Worm (Caenorhabditis elegans) whole organism, late embryonic: ENCODE results near the gene Y53F4B.5.

Experiments used
- C08G9.2 ChIP-seq: sonication (generic microtip); optimal IDR thresholded peaks from 2 replicates; lab custom pipeline; 2016; ENCODE audit warnings: mild to moderate bottlenecking, missing genetic modification characterization, moderate library complexity, missing compliant biosample characterization
- K02D7.2 ChIP-seq: sonication (generic microtip); optimal IDR thresholded peaks from 2 replicates; lab custom pipeline; 2017; ENCODE audit warnings: mild to moderate bottlenecking, missing genetic modification characterization, missing compliant biosample characterization
- Y22D7AL.16 ChIP-seq: sonication (generic microtip); optimal IDR thresholded peaks from 2 replicates; lab custom pipeline; 2016; ENCODE audit warnings: missing genetic modification characterization, missing compliant biosample characterization
- ama-1 ChIP-seq: fragments of 150-350 bp; optimal IDR thresholded peaks from 2 replicates; lab custom pipeline; 2014
- dmd-4 ChIP-seq: sonication (generic microtip); optimal IDR thresholded peaks from 2 replicates; lab custom pipeline; 2016; ENCODE audit warnings: borderline replicate concordance, missing genetic modification characterization, missing compliant biosample characterization
- elt-2 ChIP-seq: sonication (generic microtip); optimal IDR thresholded peaks from 2 replicates; lab custom pipeline; 2016; ENCODE audit warnings: missing genetic modification reagents, missing genetic modification characterization, missing compliant biosample characterization
- ets-4 ChIP-seq: sonication (generic microtip); optimal IDR thresholded peaks from 2 replicates; lab custom pipeline; 2016; ENCODE audit warnings: missing genetic modification characterization, missing compliant biosample characterization
- nhr-11 ChIP-seq: fragments of 150-350 bp; optimal IDR thresholded peaks from 2 replicates; lab custom pipeline; 2014; ENCODE audit warnings: missing biosample characterization, missing genetic modification characterization
- pha-4 ChIP-seq: fragments of 150-350 bp; optimal IDR thresholded peaks from 2 replicates; lab custom pipeline; 2018; ENCODE audit warnings: missing biosample characterization, missing genetic modification reagents, missing genetic modification characterization
- pqm-1 ChIP-seq: sonication (generic microtip); optimal IDR thresholded peaks from 2 replicates; lab custom pipeline; 2016; ENCODE audit warnings: missing genetic modification characterization, missing compliant biosample characterization
- tbx-2 ChIP-seq: sonication (generic microtip); optimal IDR thresholded peaks from 2 replicates; lab custom pipeline; 2016; ENCODE audit warnings: missing genetic modification characterization, missing compliant biosample characterization
- unc-55 ChIP-seq: sonication (generic microtip); optimal IDR thresholded peaks from 2 replicates; lab custom pipeline; 2017; ENCODE audit warnings: missing biosample characterization, missing genetic modification reagents, missing genetic modification characterization

DNA sequence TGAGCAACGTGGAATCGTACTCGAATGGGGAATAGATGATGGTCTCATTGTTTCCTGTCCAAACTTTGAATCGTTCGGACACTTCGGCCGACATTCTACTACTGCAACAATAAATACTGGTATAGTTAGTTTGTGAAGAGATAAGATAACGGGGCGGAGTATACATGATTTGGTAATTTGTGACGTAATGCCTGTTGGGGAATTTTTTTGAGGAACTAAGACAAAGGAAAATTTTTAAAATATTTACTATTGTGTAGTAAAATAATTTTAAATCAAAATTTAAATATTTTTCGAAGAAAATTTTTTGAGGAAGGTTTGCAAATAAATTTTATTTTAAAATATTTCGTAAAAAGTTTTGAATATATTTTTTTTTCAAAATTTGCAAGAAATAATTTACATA, 19.8 kb downstream of the Y53F4B.5 start, which contains the start of gene elo-9:
- TF ChIP-seq dmd-4 (tag; lab: Kevin White, UChicago) (no peak), pqm-1 (tag; lab: Kevin White, UChicago) (no peak), unc-55 (GFP tag; lab: Kevin White, UChicago) (no peak), ama-1 (no peak), K02D7.2 (no peak), tbx-2 (no peak), ets-4 (tag; lab: Kevin White, UChicago) (no peak), elt-2 (peak; percentile 17), Y22D7AL.16 (tag; lab: Kevin White, UChicago) (no peak), C08G9.2 (tag; lab: Kevin White, UChicago) (no peak), nhr-11 (tag; lab: Kevin White, UChicago) (no peak), pha-4 (no peak)
